Worm (Caenorhabditis elegans) whole organism, L1 larva: Measurements from ENCODE around the gene tmc-1.

Experiments used
- alr-1 ChIP-seq: fragments of 200-800 bp; sonication (Bioruptor generic); optimal IDR thresholded peaks from 2 replicates; lab custom pipeline; 2018; ENCODE audit warnings: borderline replicate concordance, mild to moderate bottlenecking, missing genetic modification characterization, missing compliant biosample characterization
- aly-2 ChIP-seq: fragments of 150-350 bp; optimal IDR thresholded peaks from 2 replicates; lab custom pipeline; 2014; ENCODE audit warnings: missing biosample characterization, missing genetic modification characterization
- ama-1 ChIP-seq: fragments of 150-350 bp; optimal IDR thresholded peaks from 2 replicates; lab custom pipeline; 2014
- ceh-82 ChIP-seq, 3 experiments: fragments of 150-350 bp in 1 of 3; sonication (generic microtip) in 2 of 3; optimal IDR thresholded peaks; 2 replicates each; lab custom pipeline; 2014 to 2017; ENCODE audit warnings: missing biosample characterization in 3 of 3, missing genetic modification characterization in 3 of 3
- lin-13 ChIP-seq: fragments of 150-350 bp; optimal IDR thresholded peaks from 2 replicates; lab custom pipeline; 2014; ENCODE audit warnings: missing biosample characterization, missing genetic modification reagents, missing genetic modification characterization
- mef-2 ChIP-seq: fragments of 150-350 bp; optimal IDR thresholded peaks from 2 replicates; lab custom pipeline; 2014; ENCODE audit warnings: missing biosample characterization, missing genetic modification characterization
- mep-1 ChIP-seq: fragments of 150-350 bp; optimal IDR thresholded peaks from 2 replicates; lab custom pipeline; 2014; ENCODE audit warnings: missing biosample characterization, missing genetic modification characterization
- nhr-12 ChIP-seq: sonication (generic microtip); optimal IDR thresholded peaks from 2 replicates; lab custom pipeline; 2017; ENCODE audit warnings: missing biosample characterization, missing genetic modification characterization
- nhr-237 ChIP-seq: fragments of 150-350 bp; optimal IDR thresholded peaks from 2 replicates; lab custom pipeline; 2014; ENCODE audit warnings: missing biosample characterization, missing genetic modification characterization
- snpc-4 ChIP-seq: fragments of 150-350 bp; optimal IDR thresholded peaks from 2 replicates; lab custom pipeline; 2014; ENCODE audit warnings: missing biosample characterization, missing genetic modification characterization
- tbx-2 ChIP-seq: sonication (generic microtip); optimal IDR thresholded peaks from 2 replicates; lab custom pipeline; 2016; ENCODE audit warnings: missing genetic modification characterization, missing compliant biosample characterization
- unc-86 ChIP-seq: sonication (generic microtip); optimal IDR thresholded peaks from 2 replicates; lab custom pipeline; 2016; ENCODE audit warnings: missing genetic modification characterization, missing compliant biosample characterization
- ztf-11 ChIP-seq, 2 experiments: sonication (generic microtip); optimal IDR thresholded peaks; 2 replicates each; lab custom pipeline; 2016 to 2017; ENCODE audit warnings: missing genetic modification characterization in 2 of 2, missing biosample characterization in 1 of 2, missing compliant biosample characterization in 1 of 2

ce11 chrX:1115207-1115606 is 46.8 kb upstream of the tmc-1 start:
- TF ChIP-seq ceh-82 (tag; optimal IDR thresholded peaks at IDR 0.05; lab: Kevin White, UChicago), result no peak
- TF ChIP-seq nhr-237, result no peak
- TF ChIP-seq snpc-4 (tag; lab: Kevin White, UChicago), result no peak
- no peak for TF ChIP-seq lin-13 (GFP tag; lab: Kevin White, UChicago)
- no peak for TF ChIP-seq mef-2
- no peak for TF ChIP-seq ama-1 (lab: Kevin White, UChicago)
- no peak for TF ChIP-seq ztf-11 (tag; optimal IDR thresholded peaks at IDR 0.05; lab: Kevin White, UChicago)
- no peak for TF ChIP-seq unc-86 (tag; lab: Kevin White, UChicago)
- TF ChIP-seq nhr-12 (tag; lab: Kevin White, UChicago), result no peak
- TF ChIP-seq tbx-2 (tag; lab: Kevin White, UChicago), result no peak
- TF ChIP-seq mep-1 (tag; lab: Kevin White, UChicago), result no peak
- TF ChIP-seq aly-2 (tag; lab: Kevin White, UChicago), result no peak
- no peak for TF ChIP-seq alr-1 (tag; lab: Kevin White, UChicago)
